Worm (Caenorhabditis elegans) whole organism, L1 larva: Measurements from ENCODE around the gene nra-3.

Experiments
- C16A3.4 ChIP-seq: fragments of 150-350 bp; optimal IDR thresholded peaks from 2 replicates; lab custom pipeline; 2014; ENCODE audit warnings: missing biosample characterization, missing genetic modification characterization
- aha-1 ChIP-seq: fragments of 150-350 bp; optimal IDR thresholded peaks from 2 replicates; lab custom pipeline; 2014; ENCODE audit warnings: missing biosample characterization, missing genetic modification characterization
- alr-1 ChIP-seq: fragments of 200-800 bp; sonication (Bioruptor generic); optimal IDR thresholded peaks from 2 replicates; lab custom pipeline; 2018; ENCODE audit warnings: borderline replicate concordance, mild to moderate bottlenecking, missing genetic modification characterization, missing compliant biosample characterization
- aly-2 ChIP-seq: fragments of 150-350 bp; optimal IDR thresholded peaks from 2 replicates; lab custom pipeline; 2014; ENCODE audit warnings: missing biosample characterization, missing genetic modification characterization
- blmp-1 ChIP-seq: fragments of 150-350 bp; optimal IDR thresholded peaks from 2 replicates; lab custom pipeline; 2014; ENCODE audit warnings: missing biosample characterization, missing genetic modification characterization
- ceh-63 ChIP-seq: fragments of 200-800 bp; sonication (Bioruptor generic); optimal IDR thresholded peaks from 2 replicates; lab custom pipeline; 2018; ENCODE audit warnings: mild to moderate bottlenecking, missing genetic modification characterization, missing compliant biosample characterization
- ceh-90 ChIP-seq: sonication (generic microtip); optimal IDR thresholded peaks from 2 replicates; lab custom pipeline; 2016; ENCODE audit warnings: missing genetic modification characterization, missing compliant biosample characterization
- efl-1 ChIP-seq, 4 experiments: fragments of 150-350 bp; optimal IDR thresholded peaks in 3 of 4; peaks in 1 of 4; 1 replicate in 1 of 4; 2 replicates in 3 of 4; lab custom pipeline; 2014; ENCODE audit warnings: missing biosample characterization in 2 of 4, missing genetic modification characterization in 2 of 4, missing genetic modification reagents in 2 of 4
- efl-3 ChIP-seq: fragments of 200-800 bp; sonication (Bioruptor generic); optimal IDR thresholded peaks from 2 replicates; lab custom pipeline; 2018; ENCODE audit warnings: mild to moderate bottlenecking, missing genetic modification characterization, missing compliant biosample characterization
- egl-13 ChIP-seq: sonication (generic microtip); optimal IDR thresholded peaks from 2 replicates; lab custom pipeline; 2016; ENCODE audit warnings: missing genotype, missing genetic modification reagents, missing genetic modification characterization, missing compliant biosample characterization
- elt-2 ChIP-seq: sonication (generic microtip); optimal IDR thresholded peaks from 2 replicates; lab custom pipeline; 2016; ENCODE audit warnings: missing genetic modification characterization, mild to moderate bottlenecking, inconsistent platforms, missing compliant biosample characterization, missing genetic modification reagents
- elt-3 ChIP-seq, 6 experiments: fragments of 150-350 bp in 1 of 6; sonication (generic microtip); optimal IDR thresholded peaks; 2 replicates each; lab custom pipeline; 2017 to 2018; ENCODE audit warnings: missing biosample characterization in 6 of 6, missing genetic modification characterization in 6 of 6, inconsistent platforms in 1 of 6
- grh-1 ChIP-seq: fragments of 200-800 bp; sonication (Bioruptor generic); IDR thresholded peaks from 2 replicates; pipeline ENCODE4 v1.3.6; 2022; ENCODE audit warnings: missing genetic modification reagents, missing genetic modification characterization, missing compliant biosample characterization
- hlh-4 ChIP-seq: sonication (generic microtip); optimal IDR thresholded peaks from 2 replicates; lab custom pipeline; 2016; ENCODE audit warnings: mild to moderate bottlenecking, missing genetic modification characterization, missing compliant biosample characterization
- hpl-2 ChIP-seq: fragments of 150-350 bp; optimal IDR thresholded peaks from 2 replicates; lab custom pipeline; 2014; ENCODE audit warnings: missing biosample characterization, missing genetic modification reagents, missing genetic modification characterization
- isw-1 ChIP-seq: fragments of 200-800 bp; sonication (Bioruptor generic); IDR thresholded peaks from 2 replicates; pipeline ENCODE4 v1.3.6; 2022; ENCODE audit warnings: missing genetic modification characterization, missing compliant biosample characterization
- jun-1 ChIP-seq: fragments of 150-350 bp; optimal IDR thresholded peaks from 2 replicates; lab custom pipeline; 2014; ENCODE audit warnings: missing biosample characterization, missing genetic modification reagents, missing genetic modification characterization
- lin-13 ChIP-seq: fragments of 150-350 bp; optimal IDR thresholded peaks from 2 replicates; lab custom pipeline; 2014; ENCODE audit warnings: missing biosample characterization, missing genetic modification reagents, missing genetic modification characterization
- lin-14 ChIP-seq: fragments of 200-800 bp; sonication (Bioruptor generic); optimal IDR thresholded peaks from 2 replicates; lab custom pipeline; 2018; ENCODE audit warnings: mild to moderate bottlenecking, missing genetic modification characterization, moderate library complexity, missing compliant biosample characterization
- lin-35 ChIP-seq, 2 experiments: fragments of 150-350 bp; optimal IDR thresholded peaks; 2 replicates each; lab custom pipeline; 2014; ENCODE audit warnings: missing biosample characterization in 2 of 2, missing genetic modification characterization in 2 of 2, missing genetic modification reagents in 2 of 2
- lin-39 ChIP-seq: fragments of 150-350 bp; optimal IDR thresholded peaks from 2 replicates; lab custom pipeline; 2014; ENCODE audit warnings: missing biosample characterization, missing genetic modification reagents, missing genetic modification characterization
- lir-3 ChIP-seq: sonication (generic microtip); optimal IDR thresholded peaks from 2 replicates; lab custom pipeline; 2016; ENCODE audit warnings: mild to moderate bottlenecking, missing genetic modification characterization, moderate library complexity, missing compliant biosample characterization; ENCODE audit not compliant: poor library complexity
- nhr-12 ChIP-seq: sonication (generic microtip); optimal IDR thresholded peaks from 2 replicates; lab custom pipeline; 2017; ENCODE audit warnings: missing biosample characterization, missing genetic modification characterization
- nhr-19 ChIP-seq: fragments of 200-800 bp; sonication (Bioruptor generic); conservative IDR thresholded peaks from 2 replicates; pipeline ENCODE4 v1.3.6; 2022; ENCODE audit warnings: missing genetic modification characterization, missing compliant biosample characterization
- nhr-20 ChIP-seq: sonication (generic microtip); optimal IDR thresholded peaks from 2 replicates; lab custom pipeline; 2016; ENCODE audit warnings: mild to moderate bottlenecking, missing genetic modification characterization, missing compliant biosample characterization
- nhr-77 ChIP-seq: fragments of 150-350 bp; optimal IDR thresholded peaks from 2 replicates; lab custom pipeline; 2014; ENCODE audit warnings: missing biosample characterization, missing genetic modification characterization
- nhr-85 ChIP-seq: sonication (generic microtip); peaks from one replicate; lab custom pipeline; 2016; ENCODE audit warnings: missing genetic modification characterization, inconsistent platforms, missing compliant biosample characterization
- nhr-90 ChIP-seq: sonication (generic microtip); optimal IDR thresholded peaks from 2 replicates; lab custom pipeline; 2016; ENCODE audit warnings: mild to moderate bottlenecking, missing genetic modification characterization, missing compliant biosample characterization; ENCODE audit not compliant: poor library complexity
- rnt-1 ChIP-seq: sonication (generic microtip); optimal IDR thresholded peaks from 2 replicates; lab custom pipeline; 2016; ENCODE audit warnings: mild to moderate bottlenecking, missing genetic modification characterization, moderate library complexity, missing compliant biosample characterization
- swsn-7 ChIP-seq: sonication (generic microtip); optimal IDR thresholded peaks from 2 replicates; lab custom pipeline; 2016; ENCODE audit warnings: missing genetic modification characterization, missing compliant biosample characterization
- vab-15 ChIP-seq: sonication (generic microtip); optimal IDR thresholded peaks from 2 replicates; lab custom pipeline; 2017; ENCODE audit warnings: missing genotype, mild to moderate bottlenecking, missing genetic modification characterization, missing compliant biosample characterization
- zag-1 ChIP-seq: fragments of 150-350 bp; optimal IDR thresholded peaks from 2 replicates; lab custom pipeline; 2014; ENCODE audit warnings: missing biosample characterization, missing genetic modification characterization
- zip-4 ChIP-seq: fragments of 200-800 bp; sonication (Bioruptor generic); optimal IDR thresholded peaks from 2 replicates; lab custom pipeline; 2018; ENCODE audit warnings: mild to moderate bottlenecking, missing genetic modification characterization, moderate library complexity, missing compliant biosample characterization

nra-3 gene

ce11 chrX:9893069-9893468 lies 38.2 kb downstream of the nra-3 start:
- TF ChIP-seq nhr-85 (peak; percentile 73), elt-2 (no peak), nhr-77 (tag; lab: Kevin White, UChicago) (no peak), blmp-1 (tag; lab: Kevin White, UChicago) (peak; percentile 87), lin-14 (GFP tag; lab: Kevin White, UChicago) (peak; percentile 59)

ce11 chrX:9892323-9892722 lies 38.9 kb downstream of the nra-3 start, which contains the start of gene F21G4.1:
F21G4.1 (minus strand) TSS chrX:9892328.
- TF ChIP-seq alr-1 (tag; lab: Kevin White, UChicago): no peak
- no peak for TF ChIP-seq jun-1 (tag; lab: Kevin White, UChicago)
- TF ChIP-seq blmp-1 (tag; lab: Kevin White, UChicago): no peak
- peak; percentile 13 for TF ChIP-seq lin-14 (GFP tag; lab: Kevin White, UChicago)
- peak; percentile 13 for TF ChIP-seq elt-2

- no peak for TF ChIP-seq isw-1 (GFP tag; lab: Robert Waterston, UW)
- TF ChIP-seq efl-1 (optimal IDR thresholded peaks at IDR 0.05; lab: Kevin White, UChicago): no peak
- no peak for TF ChIP-seq efl-1 (GFP tag; optimal IDR thresholded peaks at IDR 0.05 in 1 of 2; lab: Kevin White, UChicago)
- no peak for TF ChIP-seq zip-4 (GFP tag; lab: Kevin White, UChicago)
- TF ChIP-seq lin-13 (GFP tag; lab: Kevin White, UChicago): no peak
- TF ChIP-seq lir-3: no peak
- no peak for TF ChIP-seq C16A3.4 (tag; lab: Kevin White, UChicago)
- no peak for TF ChIP-seq nhr-20
- TF ChIP-seq nhr-90 (tag; lab: Kevin White, UChicago): no peak
- TF ChIP-seq efl-3 (GFP tag; lab: Kevin White, UChicago): no peak
Measured at ce11 chrX:9883837-9884324, 47.4 kb downstream of the nra-3 start, which contains the start of gene mrp-4. mrp-4 (plus strand) TSS chrX:9884274.

- TF ChIP-seq hlh-4 (tag; lab: Kevin White, UChicago) (no peak), lin-39 (tag; lab: Kevin White, UChicago) (no peak), rnt-1 (tag; lab: Kevin White, UChicago) (no peak), elt-3 (tag; optimal IDR thresholded peaks at IDR 0.05; lab: Kevin White, UChicago) (no peak), nhr-19 (GFP tag; lab: Robert Waterston, UW) (no peak), vab-15 (no peak), zag-1 (tag; lab: Kevin White, UChicago) (no peak), elt-2 (peak; percentile 55), efl-1 (optimal IDR thresholded peaks at IDR 0.05; lab: Kevin White, UChicago) (no peak), efl-1 (GFP tag; optimal IDR thresholded peaks at IDR 0.05 in 1 of 2; lab: Kevin White, UChicago) (peak in 1 of 2 experiments; percentile 62), aly-2 (tag; lab: Kevin White, UChicago) (no peak), ceh-63 (GFP tag; lab: Kevin White, UChicago) (no peak)
Measured at ce11 chrX:9882572-9882971, 48.7 kb downstream of the nra-3 start.

ce11 chrX:9882112-9882511 lies 49.1 kb downstream of the nra-3 start, which contains the start of gene glo-1:
glo-1 (minus strand) TSS chrX:9882212.
- TF ChIP-seq nhr-12 (tag; lab: Kevin White, UChicago): no peak
- TF ChIP-seq efl-1 (optimal IDR thresholded peaks at IDR 0.05; lab: Kevin White, UChicago): no peak
- no peak for TF ChIP-seq efl-1 (GFP tag; optimal IDR thresholded peaks at IDR 0.05 in 1 of 2; lab: Kevin White, UChicago)
- no peak for TF ChIP-seq C16A3.4 (tag; lab: Kevin White, UChicago)
- no peak for TF ChIP-seq ceh-90 (tag; lab: Kevin White, UChicago)
- TF ChIP-seq vab-15: no peak
- TF ChIP-seq grh-1 (GFP tag; lab: Robert Waterston, UW): no peak
- TF ChIP-seq aha-1 (tag; lab: Kevin White, UChicago): no peak
- TF ChIP-seq lin-35 (GFP tag; optimal IDR thresholded peaks at IDR 0.05; lab: Kevin White, UChicago): no peak
- no peak for TF ChIP-seq nhr-20
- TF ChIP-seq nhr-77 (tag; lab: Kevin White, UChicago): no peak
- no peak for TF ChIP-seq blmp-1 (tag; lab: Kevin White, UChicago)
- TF ChIP-seq egl-13 (tag; lab: Kevin White, UChicago): no peak
- TF ChIP-seq swsn-7 (tag; lab: Kevin White, UChicago): no peak
- TF ChIP-seq lin-14 (GFP tag; lab: Kevin White, UChicago): no peak
- TF ChIP-seq hpl-2 (GFP tag; lab: Kevin White, UChicago): no peak
- no peak for TF ChIP-seq lin-39 (tag; lab: Kevin White, UChicago)
